Worm (Caenorhabditis elegans) whole organism, L4/young adult: Measurements from ENCODE around the gene Y40B10B.1.

Experiments used
- W03F9.2 ChIP-seq: fragments of 150-350 bp; optimal IDR thresholded peaks from 2 replicates; lab custom pipeline; 2014; ENCODE audit warnings: missing biosample characterization, missing genetic modification characterization
- dao-5 ChIP-seq: sonication (generic microtip); optimal IDR thresholded peaks from 2 replicates; lab custom pipeline; 2016; ENCODE audit warnings: missing genotype, missing genetic modification characterization, moderate library complexity, missing compliant biosample characterization
- him-1 ChIP-seq: sonication (generic microtip); optimal IDR thresholded peaks from 2 replicates; lab custom pipeline; 2016; ENCODE audit warnings: missing genotype, missing genetic modification reagents, missing genetic modification characterization, missing compliant biosample characterization

DNA sequence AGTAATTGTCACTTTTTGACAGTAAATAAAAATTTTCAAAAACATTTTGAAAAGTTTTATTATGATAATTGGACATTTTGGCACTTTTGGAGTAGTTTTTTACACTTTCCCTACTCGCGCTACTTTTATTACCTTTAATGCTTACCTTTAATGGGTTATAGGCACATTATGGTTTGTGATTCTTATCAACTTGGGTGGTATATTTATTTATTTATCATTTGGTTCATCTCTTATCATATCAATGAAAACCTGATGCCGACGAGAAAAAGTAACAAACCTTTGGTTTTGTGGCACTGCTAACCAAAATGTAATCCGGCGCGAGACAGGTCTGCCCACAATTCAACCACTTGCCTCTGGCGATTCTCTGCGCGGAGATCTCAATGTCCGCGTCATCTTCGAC, 37.0 kb upstream of the Y40B10B.1 start:
- TF ChIP-seq W03F9.2 (tag; lab: Kevin White, UChicago) (no peak), him-1 (no peak), dao-5 (tag; lab: Kevin White, UChicago) (no peak)
